Worm (Caenorhabditis elegans) whole organism, late embryonic: ENCODE results near the gene srh-22.

ENCODE experiments used
- C08G9.2 ChIP-seq: sonication (generic microtip); optimal IDR thresholded peaks from 2 replicates; lab custom pipeline; 2016; ENCODE audit warnings: mild to moderate bottlenecking, missing genetic modification characterization, moderate library complexity, missing compliant biosample characterization
- C38D4.7 ChIP-seq: fragments of 200-800 bp; sonication (Bioruptor generic); optimal IDR thresholded peaks from 2 replicates; lab custom pipeline; 2018; ENCODE audit warnings: mild to moderate bottlenecking, missing genetic modification characterization, moderate library complexity, missing compliant biosample characterization
- K09A11.1 ChIP-seq: sonication (generic microtip); optimal IDR thresholded peaks from 2 replicates; lab custom pipeline; 2017; ENCODE audit warnings: antibody characterized with exemption, mild to moderate bottlenecking, missing genetic modification characterization, missing compliant biosample characterization; ENCODE audit not compliant: insufficient read depth
- T23F11.4 ChIP-seq: fragments of 200-800 bp; sonication (Bioruptor generic); optimal IDR thresholded peaks from 2 replicates; lab custom pipeline; 2018; ENCODE audit warnings: mild to moderate bottlenecking, missing genetic modification characterization, missing compliant biosample characterization
- Y22D7AL.16 ChIP-seq: sonication (generic microtip); optimal IDR thresholded peaks from 2 replicates; lab custom pipeline; 2016; ENCODE audit warnings: missing genetic modification characterization, missing compliant biosample characterization
- ama-1 ChIP-seq: fragments of 150-350 bp; optimal IDR thresholded peaks from 2 replicates; lab custom pipeline; 2014
- ceh-19 ChIP-seq: fragments of 200-800 bp; sonication (Bioruptor generic); optimal IDR thresholded peaks from 2 replicates; lab custom pipeline; 2018; ENCODE audit warnings: mild to moderate bottlenecking, missing genetic modification characterization, missing compliant biosample characterization
- ceh-31 ChIP-seq: sonication (generic microtip); optimal IDR thresholded peaks from 2 replicates; lab custom pipeline; 2016; ENCODE audit warnings: missing genetic modification characterization, missing compliant biosample characterization
- ceh-34 ChIP-seq: sonication (generic microtip); optimal IDR thresholded peaks from 2 replicates; lab custom pipeline; 2016; ENCODE audit warnings: mild to moderate bottlenecking, missing genetic modification characterization, missing compliant biosample characterization
- ceh-45 ChIP-seq: fragments of 200-800 bp; sonication (Bioruptor generic); IDR thresholded peaks from 2 replicates; pipeline ENCODE4 v1.3.6; 2022; ENCODE audit warnings: missing genetic modification reagents, missing genetic modification characterization, missing compliant biosample characterization
- ceh-6 ChIP-seq: fragments of 200-800 bp; sonication (Bioruptor generic); optimal IDR thresholded peaks from 2 replicates; lab custom pipeline; 2018; ENCODE audit warnings: mild to moderate bottlenecking, missing genetic modification characterization, missing compliant biosample characterization
- ceh-9 ChIP-seq: sonication (generic microtip); optimal IDR thresholded peaks from 2 replicates; lab custom pipeline; 2016; ENCODE audit warnings: mild to moderate bottlenecking, missing genetic modification characterization, inconsistent platforms, missing compliant biosample characterization
- dmd-4 ChIP-seq: sonication (generic microtip); optimal IDR thresholded peaks from 2 replicates; lab custom pipeline; 2016; ENCODE audit warnings: borderline replicate concordance, missing genetic modification characterization, missing compliant biosample characterization
- elt-2 ChIP-seq: sonication (generic microtip); optimal IDR thresholded peaks from 2 replicates; lab custom pipeline; 2016; ENCODE audit warnings: missing genetic modification reagents, missing genetic modification characterization, missing compliant biosample characterization
- ets-4 ChIP-seq: sonication (generic microtip); optimal IDR thresholded peaks from 2 replicates; lab custom pipeline; 2016; ENCODE audit warnings: missing genetic modification characterization, missing compliant biosample characterization
- fkh-6 ChIP-seq: sonication (generic microtip); optimal IDR thresholded peaks from 2 replicates; lab custom pipeline; 2016; ENCODE audit warnings: missing genetic modification characterization, missing compliant biosample characterization
- gmeb-2 ChIP-seq: sonication (generic microtip); optimal IDR thresholded peaks from 2 replicates; lab custom pipeline; 2016; ENCODE audit warnings: missing genetic modification characterization, inconsistent platforms, missing compliant biosample characterization
- hlh-30 ChIP-seq: sonication (generic microtip); optimal IDR thresholded peaks from 2 replicates; lab custom pipeline; 2017; ENCODE audit warnings: antibody characterized with exemption, missing genetic modification characterization, missing compliant biosample characterization; ENCODE audit not compliant: insufficient read depth
- hlh-6 ChIP-seq: sonication (generic microtip); optimal IDR thresholded peaks from 2 replicates; lab custom pipeline; 2016; ENCODE audit warnings: missing genotype, missing genetic modification characterization, missing compliant biosample characterization
- hlh-8 ChIP-seq: sonication (generic microtip); optimal IDR thresholded peaks from 2 replicates; lab custom pipeline; 2016; ENCODE audit warnings: missing genotype, missing genetic modification characterization, missing compliant biosample characterization
- lim-6 ChIP-seq: sonication (generic microtip); optimal IDR thresholded peaks from 2 replicates; lab custom pipeline; 2016; ENCODE audit warnings: missing genetic modification characterization, missing compliant biosample characterization
- lin-11 ChIP-seq: fragments of 200-800 bp; sonication (Bioruptor generic); optimal IDR thresholded peaks from 2 replicates; lab custom pipeline; 2018; ENCODE audit warnings: mild to moderate bottlenecking, missing genetic modification characterization, missing compliant biosample characterization
- nhr-232 ChIP-seq: sonication (generic microtip); optimal IDR thresholded peaks from 2 replicates; lab custom pipeline; 2016; ENCODE audit warnings: missing genetic modification characterization, missing compliant biosample characterization
- odd-2 ChIP-seq: sonication (generic microtip); optimal IDR thresholded peaks from 2 replicates; lab custom pipeline; 2017; ENCODE audit warnings: antibody characterized with exemption, mild to moderate bottlenecking, missing genetic modification characterization, missing compliant biosample characterization
- pat-9 ChIP-seq: fragments of 200-800 bp; sonication (Bioruptor generic); optimal IDR thresholded peaks from 2 replicates; lab custom pipeline; 2018; ENCODE audit warnings: mild to moderate bottlenecking, missing genetic modification characterization, moderate library complexity, missing compliant biosample characterization
- pax-1 ChIP-seq: fragments of 150-350 bp; optimal IDR thresholded peaks from 2 replicates; lab custom pipeline; 2014; ENCODE audit warnings: missing biosample characterization, missing genetic modification characterization
- pha-4 ChIP-seq: fragments of 150-350 bp; optimal IDR thresholded peaks from 2 replicates; lab custom pipeline; 2018; ENCODE audit warnings: missing biosample characterization, missing genetic modification reagents, missing genetic modification characterization
- pqm-1 ChIP-seq: sonication (generic microtip); optimal IDR thresholded peaks from 2 replicates; lab custom pipeline; 2016; ENCODE audit warnings: missing genetic modification characterization, missing compliant biosample characterization
- sox-2 ChIP-seq: fragments of 200-800 bp; sonication (Bioruptor generic); IDR thresholded peaks from 2 replicates; pipeline ENCODE4 v1.3.6; 2022; ENCODE audit warnings: missing genetic modification reagents, missing genetic modification characterization, missing compliant biosample characterization
- sox-4 ChIP-seq: sonication (generic microtip); optimal IDR thresholded peaks from 2 replicates; lab custom pipeline; 2017; ENCODE audit warnings: mild to moderate bottlenecking, missing genetic modification characterization, inconsistent platforms, missing compliant biosample characterization
- tbx-2 ChIP-seq: sonication (generic microtip); optimal IDR thresholded peaks from 2 replicates; lab custom pipeline; 2016; ENCODE audit warnings: missing genetic modification characterization, missing compliant biosample characterization
- ttx-3 ChIP-seq: sonication (generic microtip); optimal IDR thresholded peaks from 2 replicates; lab custom pipeline; 2016; ENCODE audit warnings: missing genetic modification reagents, missing genetic modification characterization, missing compliant biosample characterization
- unc-3 ChIP-seq, 2 experiments: fragments of 200-800 bp in 1 of 2; sonication (Bioruptor generic) in 1 of 2; sonication (generic microtip) in 1 of 2; conservative IDR thresholded peaks in 1 of 2; optimal IDR thresholded peaks in 1 of 2; 2 replicates each; pipeline versions ENCODE4 v1.3.6 to Lab custom; 2016 to 2022; ENCODE audit warnings: missing compliant biosample characterization in 2 of 2, missing genetic modification characterization in 2 of 2, missing genetic modification reagents in 1 of 2
- unc-55 ChIP-seq: sonication (generic microtip); optimal IDR thresholded peaks from 2 replicates; lab custom pipeline; 2017; ENCODE audit warnings: missing biosample characterization, missing genetic modification reagents, missing genetic modification characterization
- unc-86 ChIP-seq: sonication (generic microtip); optimal IDR thresholded peaks from 2 replicates; lab custom pipeline; 2016; ENCODE audit warnings: missing genetic modification characterization, missing compliant biosample characterization
- zip-5 ChIP-seq: sonication (generic microtip); optimal IDR thresholded peaks from 2 replicates; lab custom pipeline; 2016; ENCODE audit warnings: missing genetic modification characterization, missing compliant biosample characterization

srh-22 gene

DNA sequence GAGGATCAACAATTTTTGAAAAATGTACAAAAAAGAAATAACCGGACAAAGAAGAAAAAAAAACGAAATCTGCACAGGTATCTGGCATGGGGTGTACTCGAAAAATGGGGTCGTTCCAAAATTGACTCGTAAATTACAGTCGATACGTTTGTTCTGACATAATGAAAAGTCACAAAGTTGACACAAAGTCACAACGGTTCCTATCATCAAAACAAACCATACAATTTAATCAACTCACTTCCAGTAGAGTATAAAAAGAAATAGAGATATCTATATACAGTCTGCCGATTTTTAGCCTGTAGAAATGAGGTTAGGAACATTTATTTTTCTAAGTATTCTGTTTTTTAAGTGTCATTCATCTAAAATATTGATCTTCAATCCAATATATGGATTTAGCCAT, 37.6 kb upstream of the srh-22 start, which contains the start of gene T19H12.12:
Gene T19H12.12 (plus strand): TSS at position 301 of the 400 bp plus-strand sequence.
- TF ChIP-seq fkh-6 (tag; lab: Kevin White, UChicago) (no peak), ceh-45 (GFP tag; lab: Robert Waterston, UW) (no peak)

DNA sequence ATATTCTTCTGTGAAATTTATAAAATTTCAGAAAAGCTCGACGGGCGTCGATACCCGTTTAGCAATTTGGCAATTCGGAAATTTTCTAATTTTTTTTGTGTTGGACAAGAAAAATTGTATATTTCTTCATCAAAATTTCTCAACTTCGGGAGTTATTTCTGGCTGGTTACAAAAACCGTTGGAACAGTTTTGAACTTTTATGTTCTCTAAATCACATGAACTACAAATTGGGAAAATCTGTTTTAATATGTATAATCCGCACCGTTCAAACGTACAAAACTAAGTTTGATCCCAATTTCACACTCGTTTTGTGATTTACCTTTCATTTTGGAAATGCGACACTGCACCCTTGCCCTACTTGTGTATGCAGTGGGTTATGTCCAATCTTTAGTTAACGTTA, 36.8 kb upstream of the srh-22 start, which contains the start of gene T19H12.3:
Gene T19H12.3 (plus strand): TSS at position 301 of the 400 bp plus-strand sequence.
- TF ChIP-seq zip-5 (tag; lab: Kevin White, UChicago): no peak
- TF ChIP-seq T23F11.4 (GFP tag; lab: Kevin White, UChicago): no peak
- no peak for TF ChIP-seq unc-55 (GFP tag; lab: Kevin White, UChicago)
- no peak for TF ChIP-seq ets-4 (tag; lab: Kevin White, UChicago)
- TF ChIP-seq K09A11.1 (tag; lab: Kevin White, UChicago): no peak
- no peak for TF ChIP-seq lin-11 (tag; lab: Kevin White, UChicago)
- TF ChIP-seq pax-1 (tag; lab: Kevin White, UChicago): no peak
- TF ChIP-seq unc-3 (GFP tag; conservative IDR thresholded peaks at IDR 0.05; lab: Robert Waterston, UW): no peak
- TF ChIP-seq unc-3 (tag; optimal IDR thresholded peaks at IDR 0.05; lab: Kevin White, UChicago): no peak
- no peak for TF ChIP-seq pha-4 (tag; lab: Kevin White, UChicago)
- TF ChIP-seq ceh-45 (GFP tag; lab: Robert Waterston, UW): no peak
- no peak for TF ChIP-seq ceh-6 (GFP tag; lab: Kevin White, UChicago)
- no peak for TF ChIP-seq odd-2 (tag; lab: Kevin White, UChicago)
- TF ChIP-seq tbx-2 (tag; lab: Kevin White, UChicago): no peak
- TF ChIP-seq sox-4 (tag; lab: Kevin White, UChicago): no peak
- no peak for TF ChIP-seq ama-1 (lab: Kevin White, UChicago)
- TF ChIP-seq pat-9: no peak
- TF ChIP-seq hlh-8 (tag; lab: Kevin White, UChicago): no peak
- no peak for TF ChIP-seq ceh-34 (tag; lab: Kevin White, UChicago)

DNA sequence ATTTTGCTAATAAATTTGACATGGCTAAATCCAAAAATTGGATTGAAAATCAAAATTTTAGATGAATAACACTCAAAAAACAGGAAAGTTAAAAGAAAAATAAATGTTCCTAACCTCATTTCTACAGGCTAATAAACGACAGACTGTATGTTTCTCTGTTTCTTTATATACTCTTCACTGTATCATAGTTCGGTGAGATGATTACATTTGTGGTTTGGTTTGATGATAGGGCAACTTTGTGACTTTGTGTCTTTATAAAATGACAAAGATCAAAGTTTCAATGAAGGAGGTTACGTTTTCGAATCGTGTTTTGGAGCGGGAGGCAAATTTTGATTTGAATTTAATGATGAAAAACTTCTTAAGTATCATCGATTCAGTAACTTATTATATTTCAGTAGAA, 32.6 kb upstream of the srh-22 start, which contains the start of gene ugt-12:
Gene ugt-12 (minus strand): TSS at position 153 of the 400 bp plus-strand sequence.
- TF ChIP-seq ttx-3 (tag; lab: Kevin White, UChicago): no peak
- TF ChIP-seq unc-86: no peak
- no peak for TF ChIP-seq lim-6
- no peak for TF ChIP-seq pat-9
- no peak for TF ChIP-seq ceh-19 (GFP tag; lab: Kevin White, UChicago)
- no peak for TF ChIP-seq hlh-6 (tag; lab: Kevin White, UChicago)
- no peak for TF ChIP-seq ceh-31 (tag; lab: Kevin White, UChicago)
- TF ChIP-seq tbx-2 (tag; lab: Kevin White, UChicago): no peak
- no peak for TF ChIP-seq C38D4.7 (GFP tag; lab: Kevin White, UChicago)
- no peak for TF ChIP-seq hlh-30 (tag; lab: Kevin White, UChicago)
- no peak for TF ChIP-seq gmeb-2 (tag; lab: Kevin White, UChicago)
- TF ChIP-seq elt-2 (tag; lab: Kevin White, UChicago): no peak
- TF ChIP-seq K09A11.1 (tag; lab: Kevin White, UChicago): no peak
- no peak for TF ChIP-seq nhr-232 (tag; lab: Kevin White, UChicago)
- TF ChIP-seq sox-2 (GFP tag; lab: Robert Waterston, UW): no peak
- no peak for TF ChIP-seq C08G9.2 (tag; lab: Kevin White, UChicago)
- TF ChIP-seq Y22D7AL.16 (tag; lab: Kevin White, UChicago): no peak
- TF ChIP-seq pqm-1 (tag; lab: Kevin White, UChicago): no peak

DNA sequence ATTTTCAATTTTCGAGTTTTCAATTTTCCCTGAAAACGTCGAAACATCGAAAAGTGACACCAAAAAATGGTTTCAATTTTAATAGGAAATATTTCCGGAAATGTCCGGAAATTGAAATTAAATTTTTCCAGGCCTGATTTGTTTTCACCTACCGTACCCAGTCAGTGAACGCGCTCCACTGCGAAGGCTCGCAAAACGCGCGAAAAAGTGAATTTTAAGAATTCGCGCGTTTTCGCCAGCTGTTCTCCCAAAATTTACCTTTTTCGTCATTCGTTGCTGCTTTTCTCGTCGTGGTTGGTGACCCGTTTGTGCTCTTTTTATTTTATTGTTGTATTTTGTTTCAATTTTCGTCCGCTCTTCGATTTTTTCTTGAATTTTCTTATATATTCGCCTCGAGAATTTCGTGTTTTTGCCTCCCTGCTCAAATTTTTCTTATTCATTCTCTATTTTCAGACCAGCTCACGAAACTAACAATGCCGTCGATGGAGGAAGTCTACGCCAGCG, 32.1 kb upstream of the srh-22 start, which contains the start of gene T19H12.2:
Gene T19H12.2 (plus strand): TSS at position 454 of the 504 bp plus-strand sequence.
- TF ChIP-seq dmd-4: no peak
- no peak for TF ChIP-seq ceh-9 (tag; lab: Kevin White, UChicago)
